Worm (Caenorhabditis elegans): ENCODE measurements around the gene bmy-1.

- no peak for TF ChIP-seq nhr-90 (tag; optimal IDR thresholded peaks at IDR 0.05)
- no peak for TF ChIP-seq chd-7 (tag; optimal IDR thresholded peaks at IDR 0.05)
- TF ChIP-seq nhr-179 (tag; optimal IDR thresholded peaks at IDR 0.05) = no peak
- TF ChIP-seq F57C9.4 (tag; optimal IDR thresholded peaks at IDR 0.05) = no peak
- TF ChIP-seq lin-40 (tag; optimal IDR thresholded peaks at IDR 0.05) = no peak
- no peak for TF ChIP-seq unc-130 (GFP tag; optimal IDR thresholded peaks at IDR 0.05)
- TF ChIP-seq madf-8 (GFP tag; conservative IDR thresholded peaks at IDR 0.05) = no peak
- TF ChIP-seq lsl-1 (GFP tag; optimal IDR thresholded peaks at IDR 0.05) = no peak
- no peak for TF ChIP-seq hlh-26 (GFP tag; conservative IDR thresholded peaks at IDR 0.05)
- TF ChIP-seq ztf-22 (GFP tag; optimal IDR thresholded peaks at IDR 0.05) = no peak
These were observed 7.2 kb downstream of the bmy-1 start, which contains the start of gene F09E5.16 for ce11 chrII:5365645-5366044.

Measured in whole organism, young adult.